Worm (Caenorhabditis elegans) whole organism, L2 larva: ENCODE data around the gene F41D9.2.

Source experiments
- C34F6.9 ChIP-seq: fragments of 150-350 bp; optimal IDR thresholded peaks from 2 replicates; lab custom pipeline; 2014; ENCODE audit warnings: missing biosample characterization, missing genetic modification characterization
- F13H6.1 ChIP-seq: sonication (generic microtip); optimal IDR thresholded peaks from 2 replicates; lab custom pipeline; 2016; ENCODE audit warnings: missing genetic modification characterization, missing compliant biosample characterization
- R02D3.7 ChIP-seq: fragments of 150-350 bp; optimal IDR thresholded peaks from 2 replicates; lab custom pipeline; 2014; ENCODE audit warnings: missing biosample characterization, missing genetic modification characterization
- Y55F3AM.14 ChIP-seq: fragments of 200-800 bp; sonication (Bioruptor generic); optimal IDR thresholded peaks from 2 replicates; lab custom pipeline; 2018; ENCODE audit warnings: mild to moderate bottlenecking, missing genetic modification characterization, missing compliant biosample characterization
- ZK546.5 ChIP-seq: sonication (generic microtip); optimal IDR thresholded peaks from 2 replicates; lab custom pipeline; 2017; ENCODE audit warnings: missing biosample characterization, missing genetic modification characterization
- alr-1 ChIP-seq: fragments of 150-350 bp; optimal IDR thresholded peaks from 2 replicates; lab custom pipeline; 2014; ENCODE audit warnings: missing biosample characterization, missing genetic modification characterization
- aly-2 ChIP-seq: fragments of 150-350 bp; optimal IDR thresholded peaks from 2 replicates; lab custom pipeline; 2014; ENCODE audit warnings: missing biosample characterization, missing genetic modification characterization
- ama-1 ChIP-seq: fragments of 150-350 bp; optimal IDR thresholded peaks from 2 replicates; lab custom pipeline; 2018; ENCODE audit warnings: inconsistent platforms
- blmp-1 ChIP-seq: sonication (generic microtip); optimal IDR thresholded peaks from 2 replicates; lab custom pipeline; 2017; ENCODE audit warnings: missing genetic modification characterization, mild to moderate bottlenecking, missing compliant biosample characterization, antibody characterized with exemption, moderate library complexity; ENCODE audit not compliant: insufficient read depth
- ceh-16 ChIP-seq: fragments of 150-350 bp; optimal IDR thresholded peaks from 2 replicates; lab custom pipeline; 2014; ENCODE audit warnings: missing biosample characterization, missing genetic modification characterization
- ceh-82 ChIP-seq: fragments of 150-350 bp; optimal IDR thresholded peaks from 2 replicates; lab custom pipeline; 2014; ENCODE audit warnings: missing biosample characterization, missing genetic modification characterization
- crh-2 ChIP-seq: sonication (generic microtip); optimal IDR thresholded peaks from 2 replicates; lab custom pipeline; 2017; ENCODE audit warnings: missing biosample characterization, missing genetic modification characterization
- dmd-4 ChIP-seq: sonication (generic microtip); optimal IDR thresholded peaks from 2 replicates; lab custom pipeline; 2017; ENCODE audit warnings: missing biosample characterization, missing genetic modification characterization
- egl-27 ChIP-seq: sonication (generic microtip); optimal IDR thresholded peaks from 3 replicates; lab custom pipeline; 2017; ENCODE audit warnings: missing biosample characterization, missing genetic modification reagents, missing genetic modification characterization
- elt-1 ChIP-seq: fragments of 150-350 bp; optimal IDR thresholded peaks from 2 replicates; lab custom pipeline; 2014; ENCODE audit warnings: missing biosample characterization, missing genetic modification characterization
- elt-3 ChIP-seq: sonication (generic microtip); optimal IDR thresholded peaks from 2 replicates; lab custom pipeline; 2017; ENCODE audit warnings: missing biosample characterization, missing genetic modification characterization
- fos-1 ChIP-seq: fragments of 150-350 bp; optimal IDR thresholded peaks from 2 replicates; lab custom pipeline; 2014; ENCODE audit warnings: missing biosample characterization, missing genetic modification characterization
- gmeb-1 ChIP-seq: fragments of 150-350 bp; optimal IDR thresholded peaks from 2 replicates; lab custom pipeline; 2014; ENCODE audit warnings: missing biosample characterization, missing genetic modification characterization
- lin-11 ChIP-seq: fragments of 150-350 bp; sonication (generic microtip); optimal IDR thresholded peaks from 2 replicates; lab custom pipeline; 2014; ENCODE audit warnings: missing biosample characterization, missing genetic modification characterization, inconsistent platforms, mixed read lengths
- lin-13 ChIP-seq: fragments of 150-350 bp; optimal IDR thresholded peaks from 2 replicates; lab custom pipeline; 2014; ENCODE audit warnings: missing biosample characterization, missing genetic modification reagents, missing genetic modification characterization
- lin-39 ChIP-seq: fragments of 150-350 bp; optimal IDR thresholded peaks from 2 replicates; lab custom pipeline; 2014; ENCODE audit warnings: missing biosample characterization, missing genetic modification reagents, missing genetic modification characterization
- lsy-2 ChIP-seq, 2 experiments: fragments of 150-350 bp in 1 of 2; sonication (generic microtip) in 1 of 2; optimal IDR thresholded peaks; 2 replicates each; lab custom pipeline; 2014 to 2017; ENCODE audit warnings: missing biosample characterization in 2 of 2, missing genetic modification characterization in 2 of 2
- mab-5 ChIP-seq: fragments of 150-350 bp; optimal IDR thresholded peaks from 2 replicates; lab custom pipeline; 2014; ENCODE audit warnings: missing biosample characterization, missing genetic modification characterization
- mbf-1 ChIP-seq: sonication (generic microtip); optimal IDR thresholded peaks from 2 replicates; lab custom pipeline; 2017; ENCODE audit warnings: missing biosample characterization, missing genetic modification characterization
- mdl-1 ChIP-seq, 2 experiments: fragments of 150-350 bp in 1 of 2; sonication (generic microtip) in 1 of 2; optimal IDR thresholded peaks; 2 replicates each; lab custom pipeline; 2017; ENCODE audit warnings: missing biosample characterization in 2 of 2, missing genetic modification characterization in 2 of 2
- nhr-10 ChIP-seq: sonication (generic microtip); optimal IDR thresholded peaks from 2 replicates; lab custom pipeline; 2017; ENCODE audit warnings: missing biosample characterization, missing genetic modification characterization
- nhr-11 ChIP-seq: fragments of 150-350 bp; optimal IDR thresholded peaks from 2 replicates; lab custom pipeline; 2014; ENCODE audit warnings: missing biosample characterization, missing genetic modification characterization
- nhr-12 ChIP-seq: fragments of 150-350 bp; optimal IDR thresholded peaks from 2 replicates; lab custom pipeline; 2014; ENCODE audit warnings: missing biosample characterization, missing genetic modification characterization
- nhr-129 ChIP-seq: fragments of 150-350 bp; optimal IDR thresholded peaks from 2 replicates; lab custom pipeline; 2014; ENCODE audit warnings: missing biosample characterization, missing genetic modification characterization
- nhr-21 ChIP-seq: fragments of 150-350 bp; optimal IDR thresholded peaks from 2 replicates; lab custom pipeline; 2014; ENCODE audit warnings: missing biosample characterization, missing genetic modification characterization
- nhr-23 ChIP-seq: fragments of 150-350 bp; optimal IDR thresholded peaks from 2 replicates; lab custom pipeline; 2014; ENCODE audit warnings: missing biosample characterization, missing genetic modification reagents, missing genetic modification characterization
- nhr-237 ChIP-seq: fragments of 150-350 bp; optimal IDR thresholded peaks from 2 replicates; lab custom pipeline; 2014; ENCODE audit warnings: missing biosample characterization, missing genetic modification characterization
- nhr-25 ChIP-seq: fragments of 150-350 bp; sonication (generic microtip); optimal IDR thresholded peaks from 3 replicates; lab custom pipeline; 2014; ENCODE audit warnings: missing biosample characterization, missing genetic modification characterization
- nhr-6 ChIP-seq: fragments of 150-350 bp; optimal IDR thresholded peaks from 2 replicates; lab custom pipeline; 2014; ENCODE audit warnings: missing biosample characterization, missing genetic modification characterization
- nhr-77 ChIP-seq: fragments of 150-350 bp; optimal IDR thresholded peaks from 2 replicates; lab custom pipeline; 2014; ENCODE audit warnings: missing biosample characterization, missing genetic modification characterization
- peb-1 ChIP-seq: fragments of 150-350 bp; optimal IDR thresholded peaks from 2 replicates; lab custom pipeline; 2014; ENCODE audit warnings: missing biosample characterization, missing genetic modification characterization
- sem-4 ChIP-seq: fragments of 150-350 bp; optimal IDR thresholded peaks from 2 replicates; lab custom pipeline; 2014; ENCODE audit warnings: missing biosample characterization, missing genetic modification reagents, missing genetic modification characterization
- skn-1 ChIP-seq: sonication (generic microtip); optimal IDR thresholded peaks from 2 replicates; lab custom pipeline; 2017; ENCODE audit warnings: missing biosample characterization, missing genetic modification characterization
- sma-3 ChIP-seq: sonication (generic microtip); optimal IDR thresholded peaks from 2 replicates; lab custom pipeline; 2016; ENCODE audit warnings: missing genetic modification reagents, missing genetic modification characterization, missing compliant biosample characterization
- sma-9 ChIP-seq, 2 experiments: fragments of 150-350 bp in 1 of 2; sonication (generic microtip) in 1 of 2; optimal IDR thresholded peaks; 2 replicates each; lab custom pipeline; 2014 to 2016; ENCODE audit warnings: missing genetic modification characterization in 2 of 2, mild to moderate bottlenecking in 1 of 2, missing biosample characterization in 1 of 2, missing compliant biosample characterization in 1 of 2, missing genetic modification reagents in 1 of 2, moderate library complexity in 1 of 2
- snpc-4 ChIP-seq: fragments of 150-350 bp; optimal IDR thresholded peaks from 2 replicates; lab custom pipeline; 2014; ENCODE audit warnings: missing biosample characterization, missing genetic modification characterization
- unc-39 ChIP-seq: fragments of 150-350 bp; optimal IDR thresholded peaks from 2 replicates; lab custom pipeline; 2014; ENCODE audit warnings: missing biosample characterization, missing genetic modification characterization
- unc-55 ChIP-seq: fragments of 150-350 bp; sonication (generic microtip); optimal IDR thresholded peaks from 3 replicates; lab custom pipeline; 2014; ENCODE audit warnings: missing biosample characterization, missing genetic modification reagents, missing genetic modification characterization
- unc-62 ChIP-seq: fragments of 150-350 bp; optimal IDR thresholded peaks from 2 replicates; lab custom pipeline; 2014; ENCODE audit warnings: missing biosample characterization, missing genetic modification reagents, missing genetic modification characterization
- zag-1 ChIP-seq: fragments of 150-350 bp; optimal IDR thresholded peaks from 2 replicates; lab custom pipeline; 2014; ENCODE audit warnings: missing biosample characterization, missing genetic modification characterization
- ztf-1 ChIP-seq: fragments of 200-800 bp; sonication (Bioruptor generic); conservative IDR thresholded peaks from 2 replicates; pipeline ENCODE4 v1.3.6; 2022; ENCODE audit warnings: missing genetic modification characterization, missing compliant biosample characterization
- ztf-11 ChIP-seq: sonication (generic microtip); optimal IDR thresholded peaks from 2 replicates; lab custom pipeline; 2017; ENCODE audit warnings: missing biosample characterization, missing genetic modification characterization
- ztf-4 ChIP-seq: fragments of 150-350 bp; optimal IDR thresholded peaks from 2 replicates; lab custom pipeline; 2014; ENCODE audit warnings: missing biosample characterization, missing genetic modification characterization

The F41D9.2 gene

DNA sequence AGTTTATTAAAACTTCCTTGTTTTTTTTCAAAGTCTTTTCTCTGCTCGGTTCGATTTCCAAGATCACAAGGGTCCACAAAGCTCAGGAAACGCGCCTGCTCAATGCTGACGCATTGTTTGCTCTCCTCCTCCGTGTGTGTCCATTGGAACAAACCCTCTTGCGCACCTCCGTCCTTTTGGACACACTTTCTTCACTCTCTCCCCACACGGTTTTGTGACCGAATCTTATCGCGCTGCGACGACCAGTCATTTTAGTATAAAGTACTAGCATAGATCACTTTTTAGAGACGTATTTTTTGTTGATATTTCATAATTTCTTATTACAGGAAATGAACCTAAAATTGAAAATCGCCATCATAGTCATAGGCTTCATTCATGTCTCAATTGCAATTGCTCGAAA, 16.5 kb downstream of the F41D9.2 start:
- no peak for TF ChIP-seq ZK546.5 (tag; lab: Kevin White, UChicago)
- no peak for TF ChIP-seq peb-1 (tag; lab: Kevin White, UChicago)
- TF ChIP-seq unc-55 = peak; percentile 88
- TF ChIP-seq zag-1 (tag; lab: Kevin White, UChicago) = peak; percentile 11
- TF ChIP-seq nhr-237 (tag; lab: Kevin White, UChicago) = no peak
- TF ChIP-seq nhr-10 (tag; lab: Kevin White, UChicago) = peak; percentile 34
- TF ChIP-seq ztf-4 = no peak
- peak; percentile 85 for TF ChIP-seq F13H6.1 (tag; lab: Kevin White, UChicago)
- no peak for TF ChIP-seq ztf-1
- TF ChIP-seq aly-2 (tag; lab: Kevin White, UChicago) = no peak
- no peak for TF ChIP-seq ztf-11 (tag; lab: Kevin White, UChicago)
- TF ChIP-seq ceh-82 = peak; percentile 0
- TF ChIP-seq Y55F3AM.14 (GFP tag; lab: Kevin White, UChicago) = no peak
- no peak for TF ChIP-seq unc-39 (tag; lab: Kevin White, UChicago)
- TF ChIP-seq nhr-129 (tag; lab: Kevin White, UChicago) = peak; percentile 80
- TF ChIP-seq mbf-1 (tag; lab: Kevin White, UChicago) = no peak
- TF ChIP-seq mdl-1 (tag; optimal IDR thresholded peaks at IDR 0.05; lab: Kevin White, UChicago) = peak in 1 of 2 experiments; percentile 19
- no peak for TF ChIP-seq skn-1
- TF ChIP-seq ceh-16 (tag; lab: Kevin White, UChicago) = no peak
- no peak for TF ChIP-seq nhr-12 (tag; lab: Kevin White, UChicago)
- TF ChIP-seq nhr-21 (tag; lab: Kevin White, UChicago) = peak; percentile 27
- TF ChIP-seq crh-2 = peak; percentile 67
- TF ChIP-seq nhr-77 (tag; lab: Kevin White, UChicago) = no peak
- no peak for TF ChIP-seq elt-1 (tag; lab: Kevin White, UChicago)
- TF ChIP-seq ama-1 (lab: Kevin White, UChicago) = no peak
- TF ChIP-seq lin-13 (GFP tag; lab: Kevin White, UChicago) = peak; percentile 74
- peak; percentile 84 for TF ChIP-seq sma-9 (GFP tag; optimal IDR thresholded peaks at IDR 0.05; lab: Kevin White, UChicago)
- TF ChIP-seq sma-9 (tag; optimal IDR thresholded peaks at IDR 0.05; lab: Kevin White, UChicago) = no peak
- TF ChIP-seq nhr-25 (tag; lab: Kevin White, UChicago) = no peak
- no peak for TF ChIP-seq elt-3
- TF ChIP-seq dmd-4 (tag; lab: Kevin White, UChicago) = no peak
- TF ChIP-seq lin-11 (tag; lab: Kevin White, UChicago) = peak; percentile 64
- no peak for TF ChIP-seq nhr-23 (tag; lab: Kevin White, UChicago)
- no peak for TF ChIP-seq unc-62
- no peak for TF ChIP-seq alr-1 (tag; lab: Kevin White, UChicago)
- no peak for TF ChIP-seq nhr-11
- peak; percentile 63 to 83 for TF ChIP-seq lsy-2 (tag; optimal IDR thresholded peaks at IDR 0.05; lab: Kevin White, UChicago)
- TF ChIP-seq lin-39 = no peak
- TF ChIP-seq fos-1 (tag; lab: Kevin White, UChicago) = peak; percentile 86
- TF ChIP-seq C34F6.9 (tag; lab: Kevin White, UChicago) = peak; percentile 80
- peak; percentile 36 for TF ChIP-seq nhr-6 (tag; lab: Kevin White, UChicago)
- TF ChIP-seq egl-27 (tag; lab: Kevin White, UChicago) = peak; percentile 78
- no peak for TF ChIP-seq R02D3.7 (tag; lab: Kevin White, UChicago)
- peak; percentile 60 for TF ChIP-seq sem-4 (tag; lab: Kevin White, UChicago)
- no peak for TF ChIP-seq blmp-1 (tag; lab: Kevin White, UChicago)
- TF ChIP-seq snpc-4 (tag; lab: Kevin White, UChicago) = no peak
- peak; percentile 53 for TF ChIP-seq sma-3 (GFP tag; lab: Kevin White, UChicago)
- TF ChIP-seq gmeb-1 (tag; lab: Kevin White, UChicago) = peak; percentile 77
- peak; percentile 33 for TF ChIP-seq mab-5 (tag; lab: Kevin White, UChicago)
- TF ChIP-seq, all 48 proteins: peak for 21
